Worm (Caenorhabditis elegans): ENCODE results near the gene Y73B6BL.289.

DNA sequence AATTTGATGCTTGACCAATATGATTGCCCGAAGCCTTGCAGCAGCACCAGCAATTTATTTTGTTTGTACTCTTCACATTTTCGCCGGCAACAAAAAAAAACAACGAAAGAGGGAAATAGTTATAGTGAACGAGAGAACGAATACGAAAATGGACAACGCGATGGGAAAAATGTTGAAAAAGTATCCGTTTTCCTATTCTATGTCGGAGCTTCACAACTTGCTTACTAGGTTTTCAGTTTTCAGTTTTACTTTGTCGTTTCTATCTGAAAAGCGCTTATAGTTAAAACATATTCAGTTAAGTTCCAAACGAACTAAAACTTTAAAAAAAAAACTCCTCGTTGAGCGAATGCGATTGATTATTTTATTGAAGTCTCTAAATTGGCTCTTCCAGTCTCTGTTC is 19.1 kb upstream of the Y73B6BL.289 start:
- TF ChIP-seq elt-1 (tag; optimal IDR thresholded peaks at IDR 0.05; ENCODE audit: borderline replicate concordance, insufficient read depth) (no peak), flh-1 (GFP tag; optimal IDR thresholded peaks at IDR 0.05) (no peak), unc-62 (GFP tag; optimal IDR thresholded peaks at IDR 0.05) (no peak), lin-13 (tag; optimal IDR thresholded peaks at IDR 0.05) (no peak), nhr-76 (tag; optimal IDR thresholded peaks at IDR 0.05) (no peak), unc-120 (tag; optimal IDR thresholded peaks at IDR 0.05; ENCODE audit: poor library complexity, severe bottlenecking) (no peak)

All from whole organism, mixed stage, embryonic.